Worm (Caenorhabditis elegans) whole organism, early embryonic: Measurements from ENCODE around the gene zipt-7.2.

Source experiments
- B0310.2 ChIP-seq: sonication (generic microtip); optimal IDR thresholded peaks from 2 replicates; lab custom pipeline; 2016; ENCODE audit warnings: mild to moderate bottlenecking, missing genetic modification characterization, missing compliant biosample characterization
- F13C5.2 ChIP-seq: sonication (generic microtip); optimal IDR thresholded peaks from 2 replicates; lab custom pipeline; 2017; ENCODE audit warnings: mild to moderate bottlenecking, missing genetic modification characterization, inconsistent platforms, missing compliant biosample characterization
- aly-1 ChIP-seq: sonication (generic microtip); optimal IDR thresholded peaks from 2 replicates; lab custom pipeline; 2016; ENCODE audit warnings: missing genetic modification characterization, missing compliant biosample characterization
- ama-1 ChIP-seq: fragments of 150-350 bp; optimal IDR thresholded peaks from 2 replicates; lab custom pipeline; 2014
- ceh-13 ChIP-seq: fragments of 200-800 bp; sonication (Bioruptor generic); optimal IDR thresholded peaks from 2 replicates; lab custom pipeline; 2018; ENCODE audit warnings: mild to moderate bottlenecking, missing genetic modification characterization, missing compliant biosample characterization
- ceh-36 ChIP-seq: sonication (generic microtip); optimal IDR thresholded peaks from 2 replicates; lab custom pipeline; 2016; ENCODE audit warnings: missing genetic modification characterization, inconsistent platforms, missing compliant biosample characterization
- ets-7 ChIP-seq: sonication (generic microtip); optimal IDR thresholded peaks from 2 replicates; lab custom pipeline; 2016; ENCODE audit warnings: missing genotype, missing genetic modification characterization, missing compliant biosample characterization
- flt-1 ChIP-seq: fragments of 200-800 bp; sonication (Bioruptor generic); IDR thresholded peaks from 2 replicates; pipeline ENCODE4 v1.3.6; 2022; ENCODE audit warnings: missing genetic modification characterization, missing compliant biosample characterization
- hmbx-1 ChIP-seq: sonication (generic microtip); optimal IDR thresholded peaks from 2 replicates; lab custom pipeline; 2016; ENCODE audit warnings: mild to moderate bottlenecking, missing genetic modification characterization, missing compliant biosample characterization
- hmg-4 ChIP-seq: fragments of 200-800 bp; sonication (Bioruptor generic); optimal IDR thresholded peaks from 2 replicates; lab custom pipeline; 2018; ENCODE audit warnings: mild to moderate bottlenecking, missing genetic modification characterization, missing compliant biosample characterization
- hnd-1 ChIP-seq: sonication (generic microtip); optimal IDR thresholded peaks from 2 replicates; lab custom pipeline; 2016; ENCODE audit warnings: missing genetic modification characterization, missing compliant biosample characterization
- pes-1 ChIP-seq: fragments of 200-800 bp; sonication (Bioruptor generic); IDR thresholded peaks from 2 replicates; pipeline ENCODE4 v1.3.6; 2022; ENCODE audit warnings: missing genetic modification reagents, missing genetic modification characterization, missing compliant biosample characterization
- scrt-1 ChIP-seq: fragments of 200-800 bp; sonication (Bioruptor generic); IDR thresholded peaks from 2 replicates; pipeline ENCODE4 v1.3.6; 2022; ENCODE audit warnings: missing genetic modification characterization, missing compliant biosample characterization
- sea-1 ChIP-seq: fragments of 200-800 bp; sonication (Bioruptor generic); conservative IDR thresholded peaks from 2 replicates; pipeline ENCODE4 v1.3.6; 2022; ENCODE audit warnings: missing genetic modification characterization, missing compliant biosample characterization
- tbx-11 ChIP-seq: fragments of 200-800 bp; sonication (Bioruptor generic); IDR thresholded peaks from 2 replicates; pipeline ENCODE4 v1.3.6; 2022; ENCODE audit warnings: missing genetic modification characterization, missing compliant biosample characterization
- tbx-37 ChIP-seq: fragments of 200-800 bp; sonication (Bioruptor generic); conservative IDR thresholded peaks from 2 replicates; pipeline ENCODE4 v1.3.6; 2022; ENCODE audit warnings: missing genetic modification reagents, missing genetic modification characterization, missing compliant biosample characterization
- tra-4 ChIP-seq: sonication (generic microtip); optimal IDR thresholded peaks from 2 replicates; lab custom pipeline; 2017; ENCODE audit warnings: missing genetic modification characterization, missing compliant biosample characterization

Gene zipt-7.2

DNA sequence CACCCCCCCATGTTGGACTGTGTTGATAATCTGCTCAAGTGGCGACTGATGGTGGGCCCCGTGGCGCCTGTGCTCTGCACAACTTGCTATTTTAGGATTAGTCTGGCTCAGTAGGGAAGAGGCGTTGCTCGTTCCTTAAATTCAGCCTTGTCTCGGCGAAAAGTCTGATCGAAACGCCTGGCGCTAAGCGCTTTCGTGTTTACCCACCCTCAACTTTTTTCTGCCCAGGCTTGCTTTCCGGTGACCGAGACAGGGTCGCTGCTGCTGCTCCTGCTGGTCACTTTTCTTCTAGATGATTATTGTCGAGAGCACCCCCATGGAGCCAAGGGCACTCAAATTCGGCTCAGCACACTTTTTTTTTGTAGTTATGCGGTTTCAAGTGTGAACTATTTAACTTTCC, 6.9 kb upstream of the zipt-7.2 start:
- no peak for TF ChIP-seq ceh-13 (GFP tag; lab: Kevin White, UChicago)
- TF ChIP-seq hmg-4, result no peak
- no peak for TF ChIP-seq tbx-11 (GFP tag; lab: Robert Waterston, UW)
- TF ChIP-seq hnd-1, result no peak
- no peak for TF ChIP-seq sea-1 (GFP tag; lab: Robert Waterston, UW)
- no peak for TF ChIP-seq scrt-1 (GFP tag; lab: Robert Waterston, UW)
- TF ChIP-seq tra-4 (tag; lab: Kevin White, UChicago), result no peak
- TF ChIP-seq tbx-37 (GFP tag; lab: Robert Waterston, UW), result no peak
- TF ChIP-seq flt-1 (GFP tag; lab: Robert Waterston, UW), result no peak
- no peak for TF ChIP-seq B0310.2
- TF ChIP-seq ama-1, result no peak
- TF ChIP-seq ets-7 (tag; lab: Kevin White, UChicago), result no peak
- TF ChIP-seq hmbx-1, result no peak
- no peak for TF ChIP-seq aly-1 (tag; lab: Kevin White, UChicago)
- TF ChIP-seq ceh-36, result no peak
- no peak for TF ChIP-seq pes-1
- TF ChIP-seq F13C5.2 (tag; lab: Kevin White, UChicago), result no peak

DNA sequence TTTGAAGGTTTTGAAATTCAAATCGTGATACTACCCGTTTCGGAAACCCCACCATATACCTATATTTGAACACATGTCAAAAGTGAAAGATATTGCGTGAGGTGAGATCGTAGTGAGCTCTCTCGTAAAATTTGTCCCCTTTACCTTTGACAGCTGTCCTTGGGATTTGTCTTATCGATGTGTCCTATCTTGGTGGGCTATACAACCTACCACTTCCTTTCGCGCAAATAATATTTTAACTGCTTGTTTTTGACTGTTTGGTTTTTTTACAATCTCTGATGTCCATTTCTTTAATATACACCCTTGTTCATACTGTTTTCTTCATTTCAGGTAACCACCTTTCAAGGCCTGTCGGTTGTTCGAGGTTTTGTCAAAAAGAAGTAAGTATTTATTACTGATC, 2.0 kb upstream of the zipt-7.2 start, which contains the start of gene eat-20:
TSS of gene eat-20 (plus strand) at position 331 of the 400 bp plus-strand sequence.
- TF ChIP-seq aly-1 (tag; lab: Kevin White, UChicago) (no peak), B0310.2 (no peak), F13C5.2 (tag; lab: Kevin White, UChicago) (no peak), hmg-4 (no peak)

DNA sequence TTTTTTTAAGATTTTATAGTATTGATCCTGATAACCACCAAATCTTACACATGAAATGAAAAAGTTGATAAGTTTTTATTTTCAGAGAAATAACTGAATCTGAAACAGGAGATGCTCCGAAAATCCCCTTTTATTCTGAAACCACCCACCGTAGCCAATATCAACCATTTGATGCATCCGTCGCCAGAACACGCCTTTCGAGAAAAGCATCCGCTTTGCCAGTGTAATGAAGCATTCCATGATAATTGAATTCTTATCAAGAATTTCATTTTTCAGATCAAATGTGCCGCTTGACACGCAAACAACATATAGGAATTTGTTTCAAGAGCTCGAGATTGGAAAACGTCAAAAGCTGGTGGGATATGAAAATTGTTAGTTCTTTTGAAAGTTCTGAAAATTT, 2.9 kb downstream of the zipt-7.2 start, which contains the start of gene tbh-1:
TSS of gene tbh-1 (minus strand) at position 101 of the 400 bp plus-strand sequence.
- TF ChIP-seq tbx-11 (GFP tag; lab: Robert Waterston, UW), result no peak
- no peak for TF ChIP-seq aly-1 (tag; lab: Kevin White, UChicago)
- TF ChIP-seq tbx-37 (GFP tag; lab: Robert Waterston, UW), result no peak
- TF ChIP-seq ceh-36, result no peak
- no peak for TF ChIP-seq flt-1 (GFP tag; lab: Robert Waterston, UW)
- TF ChIP-seq tra-4 (tag; lab: Kevin White, UChicago), result no peak
- no peak for TF ChIP-seq hmbx-1
- no peak for TF ChIP-seq ets-7 (tag; lab: Kevin White, UChicago)
- TF ChIP-seq ceh-13 (GFP tag; lab: Kevin White, UChicago), result no peak
- TF ChIP-seq scrt-1 (GFP tag; lab: Robert Waterston, UW), result no peak

DNA sequence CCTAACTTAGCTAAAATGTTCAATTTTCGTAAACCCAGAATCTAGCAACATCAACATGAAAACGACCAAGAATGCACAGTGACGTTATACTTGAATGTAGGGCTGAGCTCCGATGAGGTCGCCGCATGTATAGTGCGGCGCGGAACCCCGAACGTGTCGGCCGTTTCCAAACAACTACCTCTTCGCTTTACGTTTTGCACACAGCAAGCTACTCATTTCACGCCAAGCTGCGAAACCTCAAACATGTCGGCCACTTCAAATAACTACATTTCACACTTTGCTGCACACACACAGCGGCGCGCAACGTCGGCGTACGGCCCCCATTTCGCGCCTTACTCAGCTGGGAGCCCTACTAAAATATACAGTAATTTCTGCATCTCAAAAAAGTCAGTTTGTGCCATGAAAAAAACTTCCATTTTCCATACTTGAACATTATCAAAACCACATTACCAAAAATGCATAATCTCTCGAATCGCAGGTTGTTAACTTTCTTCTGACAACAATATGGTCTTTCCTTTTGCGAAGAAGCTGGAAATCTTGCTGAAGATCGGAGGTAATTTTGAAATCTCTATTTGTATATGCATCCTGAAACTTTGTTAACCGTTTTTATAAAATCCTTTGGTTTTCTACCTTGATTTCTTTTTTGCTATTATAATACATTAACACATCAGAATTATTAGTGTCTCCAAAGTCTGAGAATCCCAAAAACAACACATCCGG, 5.1 kb downstream of the zipt-7.2 start, which contains the start of gene H13N06.7:
TSS of gene H13N06.7 (plus strand) at position 670 of the 720 bp plus-strand sequence.
- TF ChIP-seq B0310.2 (no peak), pes-1 (no peak), scrt-1 (GFP tag; lab: Robert Waterston, UW) (no peak), aly-1 (tag; lab: Kevin White, UChicago) (no peak), ets-7 (tag; lab: Kevin White, UChicago) (no peak), F13C5.2 (tag; lab: Kevin White, UChicago) (no peak), hnd-1 (no peak), hmg-4 (no peak)

DNA sequence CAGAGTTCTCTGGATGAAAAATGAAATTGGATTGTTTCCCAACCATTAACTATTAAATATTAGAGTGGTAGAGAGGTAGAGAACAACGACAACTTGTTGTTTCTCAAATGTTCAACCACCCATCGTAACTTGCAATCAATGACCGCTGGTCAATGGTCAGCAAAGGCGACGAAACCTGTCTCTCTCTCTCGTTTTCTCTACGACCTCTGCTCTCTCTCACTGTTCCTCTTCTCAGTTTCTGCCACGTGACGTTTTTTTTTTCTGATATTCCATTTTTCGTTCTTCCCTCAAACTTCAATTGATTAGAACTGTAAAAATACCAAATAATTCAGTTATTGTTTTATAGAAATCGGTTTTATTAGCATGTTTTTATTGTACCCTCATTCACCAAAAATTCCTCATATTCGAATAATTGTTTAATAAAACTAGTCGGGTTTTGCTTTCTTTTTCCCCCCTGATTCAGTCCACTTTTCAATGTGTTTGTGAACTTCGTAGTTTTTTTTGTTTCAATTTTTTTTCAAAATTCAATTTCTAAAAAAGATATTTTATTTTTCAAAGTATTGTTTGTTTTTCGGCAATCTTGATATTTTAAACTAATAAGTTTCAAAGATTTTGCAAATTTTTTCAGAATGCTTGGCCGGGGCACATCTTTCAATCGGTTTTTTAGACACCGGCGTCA, 10.6 kb downstream of the zipt-7.2 start, which contains the start of gene suox-1:
TSS of gene suox-1 (plus strand) at position 629 of the 679 bp plus-strand sequence.
- TF ChIP-seq pes-1 (no peak), hmg-4 (no peak), ets-7 (tag; lab: Kevin White, UChicago) (no peak), tbx-37 (GFP tag; lab: Robert Waterston, UW) (no peak), hmbx-1 (no peak), sea-1 (GFP tag; lab: Robert Waterston, UW) (no peak), ama-1 (no peak), scrt-1 (GFP tag; lab: Robert Waterston, UW) (no peak), aly-1 (tag; lab: Kevin White, UChicago) (no peak), tra-4 (tag; lab: Kevin White, UChicago) (no peak), hnd-1 (no peak), ceh-36 (no peak), flt-1 (GFP tag; lab: Robert Waterston, UW) (no peak), F13C5.2 (tag; lab: Kevin White, UChicago) (no peak), B0310.2 (no peak), tbx-11 (GFP tag; lab: Robert Waterston, UW) (no peak), ceh-13 (GFP tag; lab: Kevin White, UChicago) (no peak)

DNA sequence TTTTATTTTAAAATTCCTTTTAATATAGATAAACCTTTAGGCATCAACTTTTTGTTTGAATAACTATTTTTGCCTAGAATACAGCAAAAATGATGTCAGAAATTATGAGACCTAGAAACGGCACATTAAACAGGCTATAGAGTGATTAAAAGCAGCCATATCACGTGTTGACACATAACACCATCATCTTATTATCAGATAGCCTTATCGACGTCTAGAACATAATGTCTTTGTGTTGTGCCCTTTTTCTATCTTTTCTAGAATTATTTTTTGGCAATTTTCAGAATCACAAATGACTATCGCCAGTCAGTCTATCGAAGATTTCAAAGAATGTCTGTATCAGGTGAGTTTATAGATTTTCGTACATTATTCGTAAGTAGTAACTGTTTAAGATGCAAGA, 13.5 kb downstream of the zipt-7.2 start:
- TF ChIP-seq pes-1 (no peak), hnd-1 (no peak), ceh-13 (GFP tag; lab: Kevin White, UChicago) (no peak), tra-4 (tag; lab: Kevin White, UChicago) (no peak), hmg-4 (no peak), tbx-37 (GFP tag; lab: Robert Waterston, UW) (no peak), aly-1 (tag; lab: Kevin White, UChicago) (no peak), ama-1 (no peak), scrt-1 (GFP tag; lab: Robert Waterston, UW) (no peak), ceh-36 (no peak), flt-1 (GFP tag; lab: Robert Waterston, UW) (no peak), hmbx-1 (no peak), F13C5.2 (tag; lab: Kevin White, UChicago) (no peak), tbx-11 (GFP tag; lab: Robert Waterston, UW) (no peak), B0310.2 (no peak), sea-1 (GFP tag; lab: Robert Waterston, UW) (no peak), ets-7 (tag; lab: Kevin White, UChicago) (no peak)

DNA sequence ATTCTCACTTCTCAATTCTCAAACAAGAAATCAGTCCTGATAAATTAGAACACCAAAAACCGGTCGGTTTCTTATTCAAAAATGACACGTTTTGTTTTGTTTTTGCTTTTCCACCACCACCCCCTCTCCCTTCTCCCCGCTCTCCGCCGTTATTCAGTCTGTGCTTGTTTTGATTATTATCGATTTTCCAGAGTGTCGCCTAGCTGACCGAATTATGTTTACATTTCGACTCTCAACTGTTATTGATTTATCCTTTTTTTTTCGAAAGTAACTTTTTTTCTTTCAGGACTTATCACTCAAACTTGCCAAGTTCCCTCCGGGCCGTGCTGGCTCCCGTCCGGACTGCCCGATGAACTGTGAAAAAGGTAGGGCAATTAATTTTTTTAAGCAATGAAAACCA, 14.4 kb downstream of the zipt-7.2 start, which contains the start of gene gob-1:
TSS of gene gob-1 (plus strand) at position 281 of the 400 bp plus-strand sequence.
- TF ChIP-seq flt-1 (GFP tag; lab: Robert Waterston, UW) (no peak), sea-1 (GFP tag; lab: Robert Waterston, UW) (no peak), ceh-36 (no peak), tbx-37 (GFP tag; lab: Robert Waterston, UW) (no peak), B0310.2 (no peak), aly-1 (tag; lab: Kevin White, UChicago) (no peak)
